Fruit fly (Drosophila melanogaster): ENCODE data around the gene Rlb1.

DNA sequence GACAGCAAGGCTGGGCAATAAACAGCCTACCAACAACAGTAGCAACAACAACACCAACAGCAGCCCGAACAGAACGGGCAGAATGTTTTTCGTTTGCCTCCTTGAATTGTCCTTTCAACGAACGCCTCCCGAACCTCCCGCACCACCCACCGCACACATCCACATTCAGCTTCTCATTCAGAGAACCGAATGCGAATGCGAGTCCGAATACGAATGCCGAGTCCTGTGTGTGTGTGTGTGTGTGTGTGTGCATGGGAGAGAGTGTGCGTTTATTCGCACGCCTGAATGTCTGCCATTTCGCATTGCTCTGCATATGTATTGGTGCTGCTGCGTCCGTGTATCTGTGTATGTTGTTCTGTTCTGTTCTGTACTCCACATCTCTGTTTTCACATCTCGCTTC lies 24.6 kb upstream of the Rlb1 start:
- TF ChIP-seq pan (optimal IDR thresholded peaks at IDR 0.05), result no peak
- TF ChIP-seq psq (optimal IDR thresholded peaks at IDR 0.05), result no peak
- TF ChIP-seq usp (GFP tag; optimal IDR thresholded peaks at IDR 0.05), result no peak

Data from whole organism.